Worm (Caenorhabditis elegans) whole organism, L2 larva: ENCODE data around the gene C52E4.12.

Source experiments
- blmp-1 ChIP-seq: sonication (generic microtip); optimal IDR thresholded peaks from 2 replicates; lab custom pipeline; 2017; ENCODE audit warnings: missing genetic modification characterization, mild to moderate bottlenecking, missing compliant biosample characterization, antibody characterized with exemption, moderate library complexity; ENCODE audit not compliant: insufficient read depth
- egl-27 ChIP-seq: sonication (generic microtip); optimal IDR thresholded peaks from 3 replicates; lab custom pipeline; 2017; ENCODE audit warnings: missing biosample characterization, missing genetic modification reagents, missing genetic modification characterization
- fos-1 ChIP-seq: fragments of 150-350 bp; optimal IDR thresholded peaks from 2 replicates; lab custom pipeline; 2014; ENCODE audit warnings: missing biosample characterization, missing genetic modification characterization
- mab-5 ChIP-seq: fragments of 150-350 bp; optimal IDR thresholded peaks from 2 replicates; lab custom pipeline; 2014; ENCODE audit warnings: missing biosample characterization, missing genetic modification characterization
- nhr-11 ChIP-seq: fragments of 150-350 bp; optimal IDR thresholded peaks from 2 replicates; lab custom pipeline; 2014; ENCODE audit warnings: missing biosample characterization, missing genetic modification characterization
- nhr-77 ChIP-seq: fragments of 150-350 bp; optimal IDR thresholded peaks from 2 replicates; lab custom pipeline; 2014; ENCODE audit warnings: missing biosample characterization, missing genetic modification characterization
- snpc-4 ChIP-seq: fragments of 150-350 bp; optimal IDR thresholded peaks from 2 replicates; lab custom pipeline; 2014; ENCODE audit warnings: missing biosample characterization, missing genetic modification characterization
- unc-55 ChIP-seq: fragments of 150-350 bp; sonication (generic microtip); optimal IDR thresholded peaks from 3 replicates; lab custom pipeline; 2014; ENCODE audit warnings: missing biosample characterization, missing genetic modification reagents, missing genetic modification characterization
- unc-62 ChIP-seq: fragments of 150-350 bp; optimal IDR thresholded peaks from 2 replicates; lab custom pipeline; 2014; ENCODE audit warnings: missing biosample characterization, missing genetic modification reagents, missing genetic modification characterization
- zag-1 ChIP-seq: fragments of 150-350 bp; optimal IDR thresholded peaks from 2 replicates; lab custom pipeline; 2014; ENCODE audit warnings: missing biosample characterization, missing genetic modification characterization

DNA sequence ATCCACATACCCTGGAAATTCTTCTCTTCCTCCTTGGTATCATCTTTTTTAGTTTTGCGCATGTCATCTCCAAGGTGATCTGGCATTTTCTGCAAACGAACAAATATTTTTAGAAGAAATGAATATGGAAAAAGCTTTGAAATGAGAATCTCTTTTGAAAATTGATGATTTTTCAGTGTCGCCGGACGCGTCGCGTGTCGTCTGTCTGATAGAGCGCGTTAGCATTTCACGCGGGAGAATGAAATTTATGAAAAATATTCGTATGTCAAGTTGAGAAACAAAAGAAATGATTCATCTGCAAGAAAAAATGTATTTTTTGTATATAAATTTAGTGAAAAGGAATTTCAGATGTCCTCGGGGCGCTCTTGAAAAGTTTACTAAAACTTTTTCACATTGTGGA lies 13.7 kb upstream of the C52E4.12 start, which contains the start of gene rpt-1:
- TF ChIP-seq unc-62 (GFP tag; lab: Kevin White, UChicago): no peak
- TF ChIP-seq mab-5 (tag; lab: Kevin White, UChicago): no peak
- no peak for TF ChIP-seq blmp-1 (tag; lab: Kevin White, UChicago)
- TF ChIP-seq snpc-4 (tag; lab: Kevin White, UChicago): peak; percentile 92
- no peak for TF ChIP-seq egl-27 (tag; lab: Kevin White, UChicago)
- TF ChIP-seq nhr-11 (tag; lab: Kevin White, UChicago): no peak
- no peak for TF ChIP-seq zag-1
- peak; percentile 37 for TF ChIP-seq fos-1 (tag; lab: Kevin White, UChicago)
- TF ChIP-seq unc-55 (GFP tag; lab: Kevin White, UChicago): peak; percentile 80
- TF ChIP-seq nhr-77 (tag; lab: Kevin White, UChicago): no peak
